Fruit fly (Drosophila melanogaster): ENCODE results near the gene CG42570.

Gene CG42570

dm6 chr3L:15690711-15691591 is 26.7 kb upstream of the CG42570 start (continued):
- TF ChIP-seq Side (GFP tag; optimal IDR thresholded peaks at IDR 0.05) (peak; percentile 42), Dip2 (GFP tag; IDR thresholded peaks at IDR 0.05) (no peak), tll (GFP tag; optimal IDR thresholded peaks at IDR 0.05) (peak in 1 of 2 experiments; percentile 47), p53 (GFP tag; optimal IDR thresholded peaks at IDR 0.05) (no peak), pum (GFP tag; optimal IDR thresholded peaks at IDR 0.05) (no peak), CG10209 (GFP tag; optimal IDR thresholded peaks at IDR 0.05) (no peak), CG2199 (GFP tag; IDR thresholded peaks at IDR 0.05) (no peak; the same call in 2 of the 3 replicates), CG3838 (GFP tag; optimal IDR thresholded peaks at IDR 0.05) (no peak), sob (GFP tag; IDR thresholded peaks at IDR 0.05) (no peak), CG4707 (GFP tag; optimal IDR thresholded peaks at IDR 0.05) (no peak), sens-2 (GFP tag; IDR thresholded peaks at IDR 0.05) (no peak), CG7928 (GFP tag; optimal IDR thresholded peaks at IDR 0.05) (no peak), Hr51 (GFP tag; optimal IDR thresholded peaks at IDR 0.05) (peak in 1 of 2 experiments; percentile 51), CG8281 (tag; optimal IDR thresholded peaks at IDR 0.05) (no peak), CG12744 (GFP tag; optimal IDR thresholded peaks at IDR 0.05) (no peak), Abd-B (GFP tag; optimal IDR thresholded peaks at IDR 0.05) (no peak), CG15601 (tag; optimal IDR thresholded peaks at IDR 0.05) (peak; percentile 6), seq (GFP tag; IDR thresholded peaks at IDR 0.05) (no peak), Bgb (GFP tag; IDR thresholded peaks at IDR 0.05; ENCODE audit: partially characterized antibody) (no peak), CG9437 (GFP tag; optimal IDR thresholded peaks at IDR 0.05) (peak; percentile 13), gem (tag; optimal IDR thresholded peaks at IDR 0.05) (peak; percentile 83), pita (GFP tag; optimal IDR thresholded peaks at IDR 0.05) (no peak), z (GFP tag; IDR thresholded peaks at IDR 0.05) (peak; percentile 52; the same call in 2 of the 3 replicates), odd (GFP tag; optimal IDR thresholded peaks at IDR 0.05) (peak; percentile 31), ato (GFP tag; IDR thresholded peaks at IDR 0.05; ENCODE audit: partially characterized antibody) (no peak), Deaf1 (tag; optimal IDR thresholded peaks at IDR 0.05) (peak; percentile 26), org-1 (GFP tag; optimal IDR thresholded peaks at IDR 0.05) (peak; percentile 35), CG12299 (tag; optimal IDR thresholded peaks at IDR 0.05) (peak; percentile 3), CG14965 (GFP tag; optimal IDR thresholded peaks at IDR 0.05; ENCODE audit: borderline replicate concordance) (no peak), HmgD (GFP tag; optimal IDR thresholded peaks at IDR 0.05) (no peak), CG9609 (GFP tag; optimal IDR thresholded peaks at IDR 0.05) (no peak), her (GFP tag; optimal IDR thresholded peaks at IDR 0.05) (no peak), CG4328 (GFP tag; optimal IDR thresholded peaks at IDR 0.05) (no peak), inv (GFP tag; IDR thresholded peaks at IDR 0.05; ENCODE audit: partially characterized antibody) (no peak), dmrt11E (tag; optimal IDR thresholded peaks at IDR 0.05) (peak; percentile 54), CG6813 (GFP tag; optimal IDR thresholded peaks at IDR 0.05) (peak; percentile 54), Lpt (GFP tag; optimal IDR thresholded peaks at IDR 0.05) (no peak), sim (GFP tag; IDR thresholded peaks at IDR 0.05) (no peak), CG31441 (GFP tag; IDR thresholded peaks at IDR 0.05) (peak; percentile 71), kah (GFP tag; optimal IDR thresholded peaks at IDR 0.05) (no peak), zen (tag; optimal IDR thresholded peaks at IDR 0.05) (peak; percentile 64), Vsx1 (GFP tag; optimal IDR thresholded peaks at IDR 0.05) (peak; percentile 28), bbx (GFP tag; IDR thresholded peaks at IDR 0.05; ENCODE audit: partially characterized antibody) (no peak), unpg (GFP tag; optimal IDR thresholded peaks at IDR 0.05) (peak; percentile 67), CG1529 (GFP tag; optimal IDR thresholded peaks at IDR 0.05) (no peak), Rx (GFP tag; IDR thresholded peaks at IDR 0.05) (no peak), CG11504 (tag; optimal IDR thresholded peaks at IDR 0.05) (peak; percentile 62), sr (GFP tag; IDR thresholded peaks at IDR 0.05) (no peak)
